Fruit fly (Drosophila melanogaster): ENCODE measurements around the gene fw.

Gene fw

dm6 chrX:12003437-12004394 lies at the start of gene fw:
TSS of gene fw (minus strand) at chrX:12003914.
- TF ChIP-seq Eip75B (GFP tag; optimal IDR thresholded peaks at IDR 0.05): peak; percentile 80
- TF ChIP-seq CG32006 (GFP tag; optimal IDR thresholded peaks at IDR 0.05): no peak
- peak; percentile 73 for TF ChIP-seq cyc (GFP tag; optimal IDR thresholded peaks at IDR 0.05)
- TF ChIP-seq svp (GFP tag): peak; percentile 92
- TF ChIP-seq dsx (GFP tag; optimal IDR thresholded peaks at IDR 0.05; ENCODE audit: poor library complexity, severe bottlenecking): peak; percentile 57
- peak; percentile 68 for TF ChIP-seq CG1621 (tag; optimal IDR thresholded peaks at IDR 0.05)
- peak; percentile 57 for TF ChIP-seq CG3919 (GFP tag; optimal IDR thresholded peaks at IDR 0.05)
- peak; percentile 71 for TF ChIP-seq acj6 (GFP tag; optimal IDR thresholded peaks at IDR 0.05)
- no peak for TF ChIP-seq CG11294 (GFP tag; IDR thresholded peaks at IDR 0.05)
- peak; percentile 76 for TF ChIP-seq dac (GFP tag; optimal IDR thresholded peaks at IDR 0.05)
- TF ChIP-seq CG11762 (GFP tag; optimal IDR thresholded peaks at IDR 0.05; ENCODE audit: insufficient read depth): no peak
- no peak for TF ChIP-seq CG34406 (GFP tag; optimal IDR thresholded peaks at IDR 0.05)
- TF ChIP-seq OdsH (GFP tag; optimal IDR thresholded peaks at IDR 0.05): no peak
- peak; percentile 68 for TF ChIP-seq Ets96B (tag; optimal IDR thresholded peaks at IDR 0.05)
- TF ChIP-seq CG10669 (GFP tag; optimal IDR thresholded peaks at IDR 0.05): peak; percentile 62
- no peak for TF ChIP-seq CG4318 (GFP tag; optimal IDR thresholded peaks at IDR 0.05)
- peak; percentile 78 for TF ChIP-seq CG10631 (GFP tag; optimal IDR thresholded peaks at IDR 0.05)
- peak; percentile 18 for TF ChIP-seq CG9139 (GFP tag; optimal IDR thresholded peaks at IDR 0.05)
- peak; percentile 75 for TF ChIP-seq CG31627 (GFP tag; optimal IDR thresholded peaks at IDR 0.05)
- peak; percentile 62 for TF ChIP-seq CG8319 (GFP tag; optimal IDR thresholded peaks at IDR 0.05)
- TF ChIP-seq CG16779 (tag; optimal IDR thresholded peaks at IDR 0.05): no peak
- TF ChIP-seq Hr39 (GFP tag; optimal IDR thresholded peaks at IDR 0.05): peak; percentile 83
- TF ChIP-seq fd85E (GFP tag; optimal IDR thresholded peaks at IDR 0.05): no peak
- no peak for TF ChIP-seq Eip93F (GFP tag; optimal IDR thresholded peaks at IDR 0.05)
- peak; percentile 49 for TF ChIP-seq Lpt (GFP tag; optimal IDR thresholded peaks at IDR 0.05)
- peak; percentile 16 for TF ChIP-seq CG11902 (GFP tag; optimal IDR thresholded peaks at IDR 0.05)
- peak; percentile 81 for TF ChIP-seq CG6163 (GFP tag; IDR thresholded peaks at IDR 0.05)
- no peak for TF ChIP-seq Sox15 (GFP tag; optimal IDR thresholded peaks at IDR 0.05)
- TF ChIP-seq Sox14 (GFP tag; optimal IDR thresholded peaks at IDR 0.05): peak; percentile 86
- TF ChIP-seq eg (GFP tag; IDR thresholded peaks at IDR 0.05): peak; percentile 84
- peak; percentile 69 for TF ChIP-seq CG3032 (tag; optimal IDR thresholded peaks at IDR 0.05)
- TF ChIP-seq Hr38 (GFP tag; optimal IDR thresholded peaks at IDR 0.05): no peak
- peak; percentile 75 for TF ChIP-seq Smox (GFP tag; optimal IDR thresholded peaks at IDR 0.05)
- TF ChIP-seq ss (GFP tag; optimal IDR thresholded peaks at IDR 0.05): no peak
- TF ChIP-seq vri (GFP tag; optimal IDR thresholded peaks at IDR 0.05): peak; percentile 82
- TF ChIP-seq fkh (GFP tag; optimal IDR thresholded peaks at IDR 0.05): no peak
- peak; percentile 77 for TF ChIP-seq CG6276 (GFP tag; optimal IDR thresholded peaks at IDR 0.05)
- peak; percentile 67; the same call in 1 of the 2 replicates for TF ChIP-seq Gug (GFP tag; IDR thresholded peaks at IDR 0.05)
- peak; percentile 57 for TF ChIP-seq Ets21C (GFP tag; optimal IDR thresholded peaks at IDR 0.05)
- TF ChIP-seq net (GFP tag; optimal IDR thresholded peaks at IDR 0.05): no peak
- TF ChIP-seq Eip78C (GFP tag): peak; percentile 90
- TF ChIP-seq CG6792 (GFP tag; optimal IDR thresholded peaks at IDR 0.05): peak; percentile 76
- TF ChIP-seq lz (GFP tag; optimal IDR thresholded peaks at IDR 0.05): peak; percentile 82
- TF ChIP-seq topi (GFP tag; optimal IDR thresholded peaks at IDR 0.05): peak; percentile 81
- no peak for TF ChIP-seq CG8632 (GFP tag; optimal IDR thresholded peaks at IDR 0.05)
- peak in 1 of 2 experiments; percentile 59 for TF ChIP-seq salr (GFP tag; optimal IDR thresholded peaks at IDR 0.05)
- peak; percentile 90 for TF ChIP-seq CG15336 (GFP tag; IDR thresholded peaks at IDR 0.05)
- peak; percentile 66 for TF ChIP-seq CG7368 (GFP tag; optimal IDR thresholded peaks at IDR 0.05)
- TF ChIP-seq spab (GFP tag; optimal IDR thresholded peaks at IDR 0.05): no peak
- no peak for TF ChIP-seq Blimp-1 (GFP tag; optimal IDR thresholded peaks at IDR 0.05)

All from whole organism, prepupa.